Fruit fly (Drosophila melanogaster): ENCODE results near the gene CG12091.

The CG12091 gene

DNA sequence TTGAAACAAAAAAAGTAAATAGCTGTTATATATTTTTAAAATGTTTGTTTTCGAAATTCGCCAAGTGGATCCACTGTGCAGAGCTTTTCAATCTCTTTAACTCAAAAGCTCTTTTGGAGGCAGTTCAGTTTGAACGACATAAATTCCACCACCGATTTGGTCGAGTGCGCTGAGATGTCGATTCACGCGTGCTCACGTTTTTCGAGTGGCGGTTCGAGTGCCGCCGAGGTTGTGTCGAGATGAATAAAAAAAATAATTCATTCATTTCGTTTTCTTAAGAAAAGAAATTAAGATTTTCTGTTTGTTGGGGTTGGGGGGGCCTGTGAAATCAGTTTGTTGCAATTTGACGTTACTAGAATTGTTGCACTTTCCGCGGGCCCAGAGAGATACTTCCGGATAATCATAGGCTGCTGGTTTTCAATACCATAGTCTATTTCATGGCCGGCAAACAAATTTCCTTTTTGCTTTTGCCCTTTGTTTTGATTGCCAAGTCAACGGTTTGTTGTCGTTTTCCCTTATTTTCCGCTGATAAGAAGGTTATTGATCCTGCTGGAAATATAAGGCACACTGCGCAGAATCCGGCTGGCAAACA, 47.9 kb downstream of the CG12091 start (continued):
- TF ChIP-seq wor (GFP tag; IDR thresholded peaks at IDR 0.05) (no peak), CG14050 (GFP tag; IDR thresholded peaks at IDR 0.05) (no peak), CG8924 (tag; optimal IDR thresholded peaks at IDR 0.05) (no peak), Ptx1 (GFP tag; IDR thresholded peaks at IDR 0.05) (no peak), CG4360 (GFP tag; IDR thresholded peaks at IDR 0.05) (no peak), Fer3 (tag; optimal IDR thresholded peaks at IDR 0.05) (no peak), eve (GFP tag; optimal IDR thresholded peaks at IDR 0.05) (no peak), pros (GFP tag; optimal IDR thresholded peaks at IDR 0.05) (peak; percentile 100), CG18476 (GFP tag; optimal IDR thresholded peaks at IDR 0.05) (no peak), HLH3B (GFP tag; IDR thresholded peaks at IDR 0.05) (no peak), CoRest (tag; optimal IDR thresholded peaks at IDR 0.05) (no peak), CG6683 (GFP tag; optimal IDR thresholded peaks at IDR 0.05) (no peak), sima (GFP tag; optimal IDR thresholded peaks at IDR 0.05) (no peak), Kr (GFP tag; optimal IDR thresholded peaks at IDR 0.05) (no peak), shn (GFP tag; optimal IDR thresholded peaks at IDR 0.05) (no peak), sd (tag; optimal IDR thresholded peaks at IDR 0.05) (peak; percentile 88), CG4820 (GFP tag; optimal IDR thresholded peaks at IDR 0.05) (no peak), CG9932 (GFP tag; IDR thresholded peaks at IDR 0.05) (no peak), Asciz (GFP tag; optimal IDR thresholded peaks at IDR 0.05) (no peak), tll (GFP tag; optimal IDR thresholded peaks at IDR 0.05) (no peak), Blimp-1 (GFP tag; optimal IDR thresholded peaks at IDR 0.05) (no peak), CG7987 (GFP tag; optimal IDR thresholded peaks at IDR 0.05) (no peak), CG18619 (GFP tag; optimal IDR thresholded peaks at IDR 0.05) (no peak), CG7357 (GFP tag; IDR thresholded peaks at IDR 0.05) (no peak), CG9437 (GFP tag; optimal IDR thresholded peaks at IDR 0.05) (no peak), CG5953 (GFP tag; IDR thresholded peaks at IDR 0.05) (no peak), tgo (GFP tag; IDR thresholded peaks at IDR 0.05) (no peak), Sry-δ (GFP tag; optimal IDR thresholded peaks at IDR 0.05) (no peak), Elba2 (GFP tag; optimal IDR thresholded peaks at IDR 0.05) (no peak), CG4854 (GFP tag; optimal IDR thresholded peaks at IDR 0.05) (no peak), CG10431 (GFP tag; optimal IDR thresholded peaks at IDR 0.05) (no peak), CG8765 (GFP tag; IDR thresholded peaks at IDR 0.05) (no peak), CG4328 (GFP tag; optimal IDR thresholded peaks at IDR 0.05) (no peak), CG9797 (GFP tag; optimal IDR thresholded peaks at IDR 0.05) (no peak), Lpt (GFP tag; optimal IDR thresholded peaks at IDR 0.05) (no peak), Rx (GFP tag; IDR thresholded peaks at IDR 0.05) (no peak), dpn (GFP tag; optimal IDR thresholded peaks at IDR 0.05) (no peak), ewg (GFP tag; optimal IDR thresholded peaks at IDR 0.05) (no peak), CG13287 (GFP tag; IDR thresholded peaks at IDR 0.05; ENCODE audit: partially characterized antibody) (peak; percentile 69), E2f1 (GFP tag; IDR thresholded peaks at IDR 0.05) (no peak), CG6813 (GFP tag; optimal IDR thresholded peaks at IDR 0.05) (peak; percentile 13), CG4404 (GFP tag; IDR thresholded peaks at IDR 0.05) (no peak), en (GFP tag; optimal IDR thresholded peaks at IDR 0.05) (no peak), ranshi (GFP tag; IDR thresholded peaks at IDR 0.05) (no peak), CG32772 (GFP tag; IDR thresholded peaks at IDR 0.05) (no peak), CG2116 (GFP tag; optimal IDR thresholded peaks at IDR 0.05) (no peak), Ada2b (GFP tag; IDR thresholded peaks at IDR 0.05) (no peak), Ets97D (GFP tag; optimal IDR thresholded peaks at IDR 0.05) (no peak), CG14667 (GFP tag; IDR thresholded peaks at IDR 0.05) (no peak), D19B (GFP tag; optimal IDR thresholded peaks at IDR 0.05) (no peak), ken (GFP tag; IDR thresholded peaks at IDR 0.05) (no peak), CG6854 (GFP tag; optimal IDR thresholded peaks at IDR 0.05) (peak; percentile 19)
